Fruit fly (Drosophila melanogaster): ENCODE measurements around the gene CG2217.

- TF ChIP-seq CG8478 (optimal IDR thresholded peaks at IDR 0.05), result no peak
- no peak for TF ChIP-seq CTCF (optimal IDR thresholded peaks at IDR 0.05)
Observed at dm6 chr3R:30461608-30462243, 39.0 kb upstream of the CG2217 start.

Data from S2 (cell line).